Worm (Caenorhabditis elegans): ENCODE results near the gene pho-14.

DNA sequence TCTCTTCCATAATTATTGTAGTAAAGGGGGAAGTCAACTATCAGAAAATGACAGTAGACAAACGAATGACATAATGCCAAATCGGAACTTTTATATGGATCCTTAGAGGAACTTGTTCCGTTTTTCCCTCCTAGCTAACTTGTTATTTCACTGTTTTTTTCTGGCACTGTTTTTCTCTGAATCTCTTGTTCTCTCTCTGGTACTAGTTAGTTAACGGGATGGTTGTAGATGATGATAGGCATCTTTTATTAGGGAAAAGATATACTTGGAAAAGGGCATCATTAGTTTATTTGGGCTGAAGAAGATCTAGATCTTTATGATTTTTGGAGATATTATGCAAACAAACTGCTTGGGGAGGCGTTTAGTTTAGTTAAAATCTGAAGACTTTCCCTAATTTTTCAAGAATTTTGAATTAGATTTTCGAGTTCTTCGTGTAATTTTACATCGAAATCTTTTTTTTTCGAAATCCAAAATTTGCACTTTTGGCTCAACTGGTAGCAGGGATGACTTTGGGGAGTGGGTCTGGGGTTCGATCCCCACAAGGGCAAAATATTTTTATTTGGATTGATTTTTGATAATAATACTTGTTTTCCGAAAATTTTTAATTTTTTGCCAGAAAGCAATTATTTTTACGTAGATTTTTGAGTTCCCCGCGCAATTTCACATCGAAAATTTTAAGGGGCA, 6.4 kb upstream of the pho-14 start, which contains the start of gene col-40:
- TF ChIP-seq nhr-11 (tag; optimal IDR thresholded peaks at IDR 0.05) (no peak), mdl-1 (tag; optimal IDR thresholded peaks at IDR 0.05) (no peak), crh-2 (tag; optimal IDR thresholded peaks at IDR 0.05) (no peak), ceh-82 (tag; optimal IDR thresholded peaks at IDR 0.05) (no peak)
